Worm (Caenorhabditis elegans) whole organism, early embryonic: ENCODE results near the gene Y39B6A.37.

Source experiments
- B0310.2 ChIP-seq: sonication (generic microtip); optimal IDR thresholded peaks from 2 replicates; lab custom pipeline; 2016; ENCODE audit warnings: mild to moderate bottlenecking, missing genetic modification characterization, missing compliant biosample characterization
- F13C5.2 ChIP-seq: sonication (generic microtip); optimal IDR thresholded peaks from 2 replicates; lab custom pipeline; 2017; ENCODE audit warnings: mild to moderate bottlenecking, missing genetic modification characterization, inconsistent platforms, missing compliant biosample characterization
- aly-1 ChIP-seq: sonication (generic microtip); optimal IDR thresholded peaks from 2 replicates; lab custom pipeline; 2016; ENCODE audit warnings: missing genetic modification characterization, missing compliant biosample characterization
- ama-1 ChIP-seq: fragments of 150-350 bp; optimal IDR thresholded peaks from 2 replicates; lab custom pipeline; 2014
- ceh-13 ChIP-seq: fragments of 200-800 bp; sonication (Bioruptor generic); optimal IDR thresholded peaks from 2 replicates; lab custom pipeline; 2018; ENCODE audit warnings: mild to moderate bottlenecking, missing genetic modification characterization, missing compliant biosample characterization
- ceh-36 ChIP-seq: sonication (generic microtip); optimal IDR thresholded peaks from 2 replicates; lab custom pipeline; 2016; ENCODE audit warnings: missing genetic modification characterization, inconsistent platforms, missing compliant biosample characterization
- ets-7 ChIP-seq: sonication (generic microtip); optimal IDR thresholded peaks from 2 replicates; lab custom pipeline; 2016; ENCODE audit warnings: missing genotype, missing genetic modification characterization, missing compliant biosample characterization
- flt-1 ChIP-seq: fragments of 200-800 bp; sonication (Bioruptor generic); IDR thresholded peaks from 2 replicates; pipeline ENCODE4 v1.3.6; 2022; ENCODE audit warnings: missing genetic modification characterization, missing compliant biosample characterization
- hmbx-1 ChIP-seq: sonication (generic microtip); optimal IDR thresholded peaks from 2 replicates; lab custom pipeline; 2016; ENCODE audit warnings: mild to moderate bottlenecking, missing genetic modification characterization, missing compliant biosample characterization
- hmg-4 ChIP-seq: fragments of 200-800 bp; sonication (Bioruptor generic); optimal IDR thresholded peaks from 2 replicates; lab custom pipeline; 2018; ENCODE audit warnings: mild to moderate bottlenecking, missing genetic modification characterization, missing compliant biosample characterization
- hnd-1 ChIP-seq: sonication (generic microtip); optimal IDR thresholded peaks from 2 replicates; lab custom pipeline; 2016; ENCODE audit warnings: missing genetic modification characterization, missing compliant biosample characterization
- pes-1 ChIP-seq: fragments of 200-800 bp; sonication (Bioruptor generic); IDR thresholded peaks from 2 replicates; pipeline ENCODE4 v1.3.6; 2022; ENCODE audit warnings: missing genetic modification reagents, missing genetic modification characterization, missing compliant biosample characterization
- scrt-1 ChIP-seq: fragments of 200-800 bp; sonication (Bioruptor generic); IDR thresholded peaks from 2 replicates; pipeline ENCODE4 v1.3.6; 2022; ENCODE audit warnings: missing genetic modification characterization, missing compliant biosample characterization
- sea-1 ChIP-seq: fragments of 200-800 bp; sonication (Bioruptor generic); conservative IDR thresholded peaks from 2 replicates; pipeline ENCODE4 v1.3.6; 2022; ENCODE audit warnings: missing genetic modification characterization, missing compliant biosample characterization
- tbx-11 ChIP-seq: fragments of 200-800 bp; sonication (Bioruptor generic); IDR thresholded peaks from 2 replicates; pipeline ENCODE4 v1.3.6; 2022; ENCODE audit warnings: missing genetic modification characterization, missing compliant biosample characterization
- tbx-37 ChIP-seq: fragments of 200-800 bp; sonication (Bioruptor generic); conservative IDR thresholded peaks from 2 replicates; pipeline ENCODE4 v1.3.6; 2022; ENCODE audit warnings: missing genetic modification reagents, missing genetic modification characterization, missing compliant biosample characterization
- tra-4 ChIP-seq: sonication (generic microtip); optimal IDR thresholded peaks from 2 replicates; lab custom pipeline; 2017; ENCODE audit warnings: missing genetic modification characterization, missing compliant biosample characterization

Gene Y39B6A.37

ce11 chrV:18978301-18978700, 12.3 kb upstream of the Y39B6A.37 start:
- TF ChIP-seq tbx-37 (GFP tag; lab: Robert Waterston, UW) = no peak
- no peak for TF ChIP-seq B0310.2 (tag; lab: Kevin White, UChicago)
- TF ChIP-seq hmg-4 (GFP tag; lab: Kevin White, UChicago) = no peak
- no peak for TF ChIP-seq tra-4 (tag; lab: Kevin White, UChicago)
- no peak for TF ChIP-seq hnd-1 (tag; lab: Kevin White, UChicago)
- TF ChIP-seq F13C5.2 (tag; lab: Kevin White, UChicago) = no peak
- no peak for TF ChIP-seq ceh-13
- no peak for TF ChIP-seq flt-1 (GFP tag; lab: Robert Waterston, UW)
- TF ChIP-seq ama-1 = no peak
- TF ChIP-seq hmbx-1 = no peak
- no peak for TF ChIP-seq pes-1 (GFP tag; lab: Robert Waterston, UW)
- no peak for TF ChIP-seq aly-1 (tag; lab: Kevin White, UChicago)
- TF ChIP-seq ceh-36 = no peak
- no peak for TF ChIP-seq scrt-1
- no peak for TF ChIP-seq tbx-11 (GFP tag; lab: Robert Waterston, UW)

- TF ChIP-seq pes-1 (GFP tag; lab: Robert Waterston, UW) = peak; percentile 60
- 0 out of 2 replicates have a peak, but pooled peaks have one; percentile 16 for TF ChIP-seq tbx-37 (GFP tag; lab: Robert Waterston, UW)
Measured at ce11 chrV:18980091-18980490, 10.6 kb upstream of the Y39B6A.37 start.

- TF ChIP-seq flt-1 (GFP tag; lab: Robert Waterston, UW) (no peak), hnd-1 (tag; lab: Kevin White, UChicago) (no peak), sea-1 (0 out of 2 replicates have a peak, but pooled peaks have one; percentile 26), tbx-37 (GFP tag; lab: Robert Waterston, UW) (peak; percentile 87), ceh-36 (no peak), ets-7 (tag; lab: Kevin White, UChicago) (peak; percentile 8), scrt-1 (no peak), ama-1 (no peak), F13C5.2 (tag; lab: Kevin White, UChicago) (no peak), aly-1 (tag; lab: Kevin White, UChicago) (no peak), pes-1 (GFP tag; lab: Robert Waterston, UW) (peak; percentile 70), ceh-13 (no peak)
Measured at ce11 chrV:18980980-18981529, 9.6 kb upstream of the Y39B6A.37 start, which contains the start of the genes mrps-35 and sws-1. TSS of gene mrps-35 (plus strand) at chrV:18981306. TSS of gene sws-1 (minus strand) at chrV:18981479.

ce11 chrV:18981736-18982135, 8.9 kb upstream of the Y39B6A.37 start:
- TF ChIP-seq ceh-13 = no peak
- TF ChIP-seq B0310.2 (tag; lab: Kevin White, UChicago) = no peak
- no peak for TF ChIP-seq tbx-37 (GFP tag; lab: Robert Waterston, UW)
- TF ChIP-seq ceh-36 = no peak
- TF ChIP-seq ets-7 (tag; lab: Kevin White, UChicago) = no peak
- no peak for TF ChIP-seq ama-1
- TF ChIP-seq tra-4 (tag; lab: Kevin White, UChicago) = no peak
- TF ChIP-seq sea-1 = no peak
- TF ChIP-seq pes-1 (GFP tag; lab: Robert Waterston, UW) = no peak
- no peak for TF ChIP-seq F13C5.2 (tag; lab: Kevin White, UChicago)
- TF ChIP-seq hmg-4 (GFP tag; lab: Kevin White, UChicago) = no peak
- TF ChIP-seq hmbx-1 = no peak
- no peak for TF ChIP-seq hnd-1 (tag; lab: Kevin White, UChicago)
- no peak for TF ChIP-seq aly-1 (tag; lab: Kevin White, UChicago)
- TF ChIP-seq scrt-1 = no peak
- no peak for TF ChIP-seq flt-1 (GFP tag; lab: Robert Waterston, UW)
- TF ChIP-seq tbx-11 (GFP tag; lab: Robert Waterston, UW) = no peak

ce11 chrV:18986103-18986502, 4.5 kb upstream of the Y39B6A.37 start:
- TF ChIP-seq F13C5.2 (tag; lab: Kevin White, UChicago) (no peak), sea-1 (no peak), tbx-11 (GFP tag; lab: Robert Waterston, UW) (no peak), aly-1 (tag; lab: Kevin White, UChicago) (no peak), tra-4 (tag; lab: Kevin White, UChicago) (no peak), ama-1 (no peak), hnd-1 (tag; lab: Kevin White, UChicago) (no peak), tbx-37 (GFP tag; lab: Robert Waterston, UW) (no peak), ets-7 (tag; lab: Kevin White, UChicago) (no peak), hmbx-1 (no peak), ceh-13 (no peak), pes-1 (GFP tag; lab: Robert Waterston, UW) (no peak), scrt-1 (no peak), ceh-36 (no peak), B0310.2 (tag; lab: Kevin White, UChicago) (no peak), flt-1 (GFP tag; lab: Robert Waterston, UW) (no peak), hmg-4 (GFP tag; lab: Kevin White, UChicago) (no peak)

ce11 chrV:18990958-18991357, 307 bp downstream of the Y39B6A.37 start:
- TF ChIP-seq tra-4 (tag; lab: Kevin White, UChicago) (no peak), ceh-36 (no peak), aly-1 (tag; lab: Kevin White, UChicago) (no peak), ets-7 (tag; lab: Kevin White, UChicago) (no peak), sea-1 (no peak)

ce11 chrV:18993017-18993416, 2.4 kb downstream of the Y39B6A.37 start:
- TF ChIP-seq ets-7 (tag; lab: Kevin White, UChicago) (no peak), hmbx-1 (no peak), ama-1 (no peak), tbx-37 (GFP tag; lab: Robert Waterston, UW) (no peak), flt-1 (GFP tag; lab: Robert Waterston, UW) (no peak)

- no peak for TF ChIP-seq hmbx-1
- no peak for TF ChIP-seq ets-7 (tag; lab: Kevin White, UChicago)
- no peak for TF ChIP-seq hmg-4 (GFP tag; lab: Kevin White, UChicago)
- no peak for TF ChIP-seq B0310.2 (tag; lab: Kevin White, UChicago)
- TF ChIP-seq aly-1 (tag; lab: Kevin White, UChicago) = no peak
- TF ChIP-seq pes-1 (GFP tag; lab: Robert Waterston, UW) = no peak
- no peak for TF ChIP-seq F13C5.2 (tag; lab: Kevin White, UChicago)
- TF ChIP-seq flt-1 (GFP tag; lab: Robert Waterston, UW) = no peak
- no peak for TF ChIP-seq tbx-11 (GFP tag; lab: Robert Waterston, UW)
- no peak for TF ChIP-seq ama-1
- TF ChIP-seq sea-1 = no peak
- TF ChIP-seq ceh-36 = no peak
- TF ChIP-seq tbx-37 (GFP tag; lab: Robert Waterston, UW) = no peak
- no peak for TF ChIP-seq scrt-1
Measured at ce11 chrV:18993535-18993990, 2.9 kb downstream of the Y39B6A.37 start, which contains the start of gene gtf-2F2. TSS of gene gtf-2F2 (plus strand) at chrV:18993940.
